Fruit fly (Drosophila melanogaster) whole organism, wandering third instar larva: ENCODE data around the gene lic.

Experiments
- Abd-B ChIP-seq: fragments of >200 bp; optimal IDR thresholded peaks from 2 replicates; lab custom pipeline; 2017; ENCODE audit warnings: missing biosample characterization, missing genetic modification characterization
- CG32264 ChIP-seq: fragments of 200-800 bp; sonication (Bioruptor generic); optimal IDR thresholded peaks from 2 replicates; lab custom pipeline; 2016; ENCODE audit warnings: missing biosample characterization, missing genetic modification characterization
- CG9705 ChIP-seq: fragments of 200-800 bp; sonication (Bioruptor generic); optimal IDR thresholded peaks from 2 replicates; lab custom pipeline; 2018; ENCODE audit warnings: missing biosample characterization, mild to moderate bottlenecking, missing genetic modification characterization
- CrebA ChIP-seq: fragments of 200-800 bp; sonication (Bioruptor generic); optimal IDR thresholded peaks from 2 replicates; lab custom pipeline; 2016; ENCODE audit warnings: missing biosample characterization, mild to moderate bottlenecking, missing genetic modification characterization, borderline replicate concordance
- Dfd ChIP-seq: fragments of >200 bp; optimal IDR thresholded peaks from 2 replicates; lab custom pipeline; 2017; ENCODE audit warnings: missing biosample characterization, missing genetic modification characterization
- Dif ChIP-seq: fragments of 200-275, 200-300 bp; sonication (Bioruptor generic); optimal IDR thresholded peaks from 2 replicates; lab custom pipeline; 2018; ENCODE audit warnings: missing biosample characterization, missing genetic modification characterization; ENCODE audit not compliant: partially characterized antibody
- GATAd ChIP-seq: sonication (Bioruptor generic); optimal IDR thresholded peaks from 2 replicates; lab custom pipeline; 2016; ENCODE audit warnings: missing biosample characterization, missing genetic modification characterization
- Hnf4 ChIP-seq: fragments of 200-800 bp; sonication (Bioruptor generic); optimal IDR thresholded peaks from 2 replicates; lab custom pipeline; 2016; ENCODE audit warnings: missing biosample characterization, mild to moderate bottlenecking, missing genetic modification characterization
- Hr78 ChIP-seq: fragments of >200 bp; optimal IDR thresholded peaks from 2 replicates; lab custom pipeline; 2017; ENCODE audit warnings: missing biosample characterization, missing genetic modification characterization
- Hr83 ChIP-seq: fragments of 200-300 bp; sonication (Bioruptor generic); optimal IDR thresholded peaks from 2 replicates; lab custom pipeline; 2016; ENCODE audit warnings: missing biosample characterization, mild to moderate bottlenecking, missing genetic modification characterization, moderate library complexity; ENCODE audit not compliant: poor library complexity, severe bottlenecking
- Mio ChIP-seq: sonication (Bioruptor generic); optimal IDR thresholded peaks from 2 replicates; lab custom pipeline; 2016; ENCODE audit warnings: missing biosample characterization, missing genetic modification characterization
- Myc ChIP-seq: fragments of >200 bp; optimal IDR thresholded peaks from 2 replicates; lab custom pipeline; 2017
- N ChIP-seq: fragments of >200 bp; optimal IDR thresholded peaks from 2 replicates; lab custom pipeline; 2018; ENCODE audit warnings: missing biosample characterization, missing external identifiers, missing genetic modification characterization
- OdsH ChIP-seq: fragments of 200-800 bp; sonication (Bioruptor generic); optimal IDR thresholded peaks from 2 replicates; lab custom pipeline; 2016; ENCODE audit warnings: missing biosample characterization, mild to moderate bottlenecking, missing genetic modification characterization
- Rel ChIP-seq, 2 experiments: fragments of 200-800 bp; sonication (Bioruptor generic) in 1 of 2; optimal IDR thresholded peaks; 2 replicates in 1 of 2; 3 replicates in 1 of 2; lab custom pipeline; 2016 to 2019; ENCODE audit warnings: mild to moderate bottlenecking in 2 of 2, missing biosample characterization in 2 of 2, missing genetic modification characterization in 2 of 2, moderate library complexity in 1 of 2
- Sp1 ChIP-seq: fragments of 200-800 bp; sonication (Bioruptor generic); optimal IDR thresholded peaks from 3 replicates; lab custom pipeline; 2019; ENCODE audit warnings: missing biosample characterization, mild to moderate bottlenecking, missing genetic modification characterization, moderate library complexity
- Vsx2 ChIP-seq: fragments of 200-300, 225-300 bp; sonication (Bioruptor generic); optimal IDR thresholded peaks from 2 replicates; lab custom pipeline; 2018; ENCODE audit warnings: missing biosample characterization, missing genetic modification characterization; ENCODE audit not compliant: partially characterized antibody
- br ChIP-seq: fragments of 200-800 bp; sonication (Bioruptor generic); optimal IDR thresholded peaks from 2 replicates; lab custom pipeline; 2016; ENCODE audit warnings: missing biosample characterization, missing genetic modification characterization
- brk ChIP-seq: fragments of 200-800 bp; sonication (Bioruptor generic); optimal IDR thresholded peaks from 2 replicates; lab custom pipeline; 2016; ENCODE audit warnings: missing biosample characterization, mild to moderate bottlenecking, missing genetic modification characterization
- dmrt93B ChIP-seq: fragments of 200-800 bp; sonication (Bioruptor generic); optimal IDR thresholded peaks from 2 replicates; lab custom pipeline; 2018; ENCODE audit warnings: missing biosample characterization, mild to moderate bottlenecking, missing genetic modification characterization
- dsf ChIP-seq: sonication (Bioruptor generic); optimal IDR thresholded peaks from 2 replicates; lab custom pipeline; 2016; ENCODE audit warnings: missing biosample characterization, missing genetic modification characterization, borderline replicate concordance
- ey ChIP-seq: fragments of 200-800 bp; sonication (Bioruptor generic); optimal IDR thresholded peaks from 2 replicates; lab custom pipeline; 2016; ENCODE audit warnings: missing biosample characterization, missing genetic modification characterization
- foxo ChIP-seq, 2 experiments: fragments of 200-800 bp; sonication (Bioruptor generic); optimal IDR thresholded peaks; 2 replicates in 1 of 2; 3 replicates in 1 of 2; lab custom pipeline; 2016 to 2017; ENCODE audit warnings: missing biosample characterization in 2 of 2, missing genetic modification characterization in 2 of 2
- fru ChIP-seq: fragments of 200-800 bp; sonication (Bioruptor generic); optimal IDR thresholded peaks from 3 replicates; lab custom pipeline; 2016; ENCODE audit warnings: missing biosample characterization, mild to moderate bottlenecking, missing genetic modification characterization
- h ChIP-seq: fragments of 200-800 bp; sonication (Bioruptor generic); optimal IDR thresholded peaks from 3 replicates; lab custom pipeline; 2016; ENCODE audit warnings: missing biosample characterization, mild to moderate bottlenecking, missing genetic modification characterization
- jim ChIP-seq: fragments of 175-275, 200-325 bp; sonication (Bioruptor generic); optimal IDR thresholded peaks from 2 replicates; lab custom pipeline; 2016; ENCODE audit warnings: missing biosample characterization, mild to moderate bottlenecking, missing genetic modification characterization
- pan ChIP-seq: fragments of >200 bp; optimal IDR thresholded peaks from 2 replicates; lab custom pipeline; 2017
- psq ChIP-seq: fragments of 200-800 bp; sonication (Bioruptor generic); optimal IDR thresholded peaks from 3 replicates; lab custom pipeline; 2017; ENCODE audit warnings: missing biosample characterization, mild to moderate bottlenecking, missing genetic modification characterization, moderate library complexity
- rgr ChIP-seq: fragments of 200-800 bp; sonication (Bioruptor generic); optimal IDR thresholded peaks from 3 replicates; lab custom pipeline; 2016; ENCODE audit warnings: missing biosample characterization, mild to moderate bottlenecking, missing genetic modification characterization
- sage ChIP-seq: fragments of 200-800 bp; sonication (Bioruptor generic); optimal IDR thresholded peaks from 2 replicates; lab custom pipeline; 2016; ENCODE audit warnings: missing biosample characterization, mild to moderate bottlenecking, missing genetic modification characterization
- sv ChIP-seq: fragments of 200-800 bp; sonication (Bioruptor generic); optimal IDR thresholded peaks from 3 replicates; lab custom pipeline; 2016; ENCODE audit warnings: missing biosample characterization, missing genetic modification characterization
- tai ChIP-seq: sonication (Bioruptor generic); optimal IDR thresholded peaks from 2 replicates; lab custom pipeline; 2016; ENCODE audit warnings: missing biosample characterization, missing genetic modification characterization
- usp ChIP-seq: fragments of >200 bp; optimal IDR thresholded peaks from 2 replicates; lab custom pipeline; 2017; ENCODE audit warnings: missing biosample characterization, missing genetic modification characterization
- woc ChIP-seq: sonication (Bioruptor generic); optimal IDR thresholded peaks from 2 replicates; lab custom pipeline; 2016; ENCODE audit warnings: missing biosample characterization, mild to moderate bottlenecking, missing genetic modification characterization

The lic gene

DNA sequence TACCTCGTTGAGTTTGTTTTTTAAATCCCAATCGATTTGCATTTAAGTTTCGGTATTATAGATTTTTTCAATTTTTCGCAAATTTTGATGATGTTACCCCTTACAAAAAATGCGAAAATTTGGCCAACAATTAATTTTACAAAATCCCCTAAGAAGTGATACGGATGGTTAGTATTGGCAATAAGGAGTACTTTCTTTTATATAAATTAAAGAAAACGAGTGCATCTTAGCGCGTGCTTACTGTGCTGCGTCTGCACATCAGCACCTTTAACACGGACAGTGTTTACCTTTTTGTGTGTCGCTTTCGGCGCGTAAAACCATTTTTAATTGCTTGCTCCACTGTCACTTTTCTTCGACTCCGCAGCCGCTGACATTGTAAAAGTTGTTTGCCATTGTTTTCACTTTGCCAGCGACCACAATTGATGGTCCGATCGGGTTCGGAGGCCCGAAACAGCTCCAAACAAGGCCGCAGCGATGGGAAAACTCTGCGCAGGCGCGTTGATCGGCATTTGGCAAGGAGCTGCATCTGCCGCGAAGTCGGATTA is 23.0 kb downstream of the lic start:
- TF ChIP-seq usp (GFP tag; lab: Kevin White, UChicago) = no peak
- TF ChIP-seq sage = no peak
- TF ChIP-seq h = no peak
- no peak for TF ChIP-seq ey (GFP tag; lab: Kevin White, UChicago)
- TF ChIP-seq fru (GFP tag; lab: Kevin White, UChicago) = no peak
- TF ChIP-seq CG32264 (GFP tag; lab: Kevin White, UChicago) = no peak
- TF ChIP-seq rgr = no peak
- no peak for TF ChIP-seq woc (GFP tag; lab: Kevin White, UChicago)
- no peak for TF ChIP-seq Hr83 (GFP tag; lab: Kevin White, UChicago)

DNA sequence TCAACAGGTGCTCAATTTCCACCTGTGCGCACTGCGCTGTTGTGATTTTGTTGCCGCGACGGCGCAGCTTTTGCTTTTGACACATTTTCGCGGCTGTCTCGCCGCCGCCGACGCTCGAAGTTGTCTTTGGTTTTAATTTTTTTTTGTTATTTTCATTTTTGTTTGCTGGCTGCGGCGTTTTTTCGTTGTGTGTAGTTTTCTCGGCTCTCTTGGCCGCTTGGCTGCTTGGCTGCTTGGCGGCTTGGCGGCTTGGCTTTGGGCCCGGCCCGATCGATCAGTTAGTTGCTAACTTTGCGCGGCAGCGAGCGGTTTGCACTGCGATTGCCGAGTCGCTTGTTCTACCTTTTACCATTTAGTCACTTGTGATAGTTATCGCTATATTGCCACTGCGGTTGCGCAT is 23.9 kb downstream of the lic start, which contains the start of gene CG42237:
TSS of gene CG42237 (plus strand) at position 271 of the 400 bp plus-strand sequence.
- TF ChIP-seq Hr83 (GFP tag; lab: Kevin White, UChicago) (no peak), Mio (no peak), Hnf4 (GFP tag; lab: Kevin White, UChicago) (no peak), psq (no peak), Dfd (no peak), sv (GFP tag; lab: Kevin White, UChicago) (no peak), GATAd (GFP tag; lab: Kevin White, UChicago) (no peak), Abd-B (no peak), usp (GFP tag; lab: Kevin White, UChicago) (no peak), fru (GFP tag; lab: Kevin White, UChicago) (no peak), Hr78 (GFP tag; lab: Kevin White, UChicago) (no peak), Vsx2 (GFP tag; lab: Kevin White, UChicago) (no peak), dmrt93B (no peak), pan (no peak), ey (GFP tag; lab: Kevin White, UChicago) (no peak), brk (GFP tag; lab: Kevin White, UChicago) (no peak), OdsH (no peak), sage (no peak), CG9705 (no peak), Sp1 (no peak)
- TF ChIP-seq, all 38 proteins: peak for 0

DNA sequence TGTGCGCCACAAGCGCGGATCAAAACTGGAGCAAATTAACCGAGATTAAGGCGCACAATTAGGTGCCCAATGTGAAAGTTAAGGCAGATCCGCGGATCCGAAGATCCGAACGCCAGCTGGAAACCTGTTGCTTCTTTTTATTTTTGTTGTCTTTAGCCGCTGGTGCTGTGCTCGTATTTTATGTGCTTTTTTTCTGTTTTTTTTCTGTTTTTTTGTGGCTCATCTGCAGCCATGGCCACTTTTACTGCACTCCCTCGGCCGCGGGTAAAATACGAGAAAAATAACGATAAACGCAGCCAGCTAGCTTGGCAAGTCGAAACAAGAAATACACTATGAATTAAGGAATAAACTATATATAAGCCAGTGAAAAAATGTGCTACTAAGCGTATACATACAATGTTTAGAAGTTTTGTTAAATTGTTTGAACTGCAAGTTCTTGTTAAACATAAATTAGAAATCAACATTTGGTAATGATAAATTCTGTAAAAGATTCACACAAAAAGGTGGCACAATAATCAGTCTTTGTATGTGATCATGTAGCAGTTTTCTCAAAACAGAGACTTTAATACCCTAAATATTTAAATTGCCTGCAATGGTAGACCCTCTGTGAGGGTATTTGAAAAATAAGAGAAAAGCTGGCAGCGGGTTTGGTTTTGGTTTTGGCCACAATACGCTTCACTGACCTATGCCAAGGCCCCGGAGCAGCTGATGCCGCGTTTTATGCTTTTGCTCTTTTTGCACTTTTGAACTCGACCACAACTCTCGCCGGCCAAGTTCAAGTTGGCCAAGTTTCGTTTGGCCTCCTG is 25.7 kb downstream of the lic start:
- TF ChIP-seq woc (GFP tag; lab: Kevin White, UChicago) = peak; percentile 22
- no peak for TF ChIP-seq pan

DNA sequence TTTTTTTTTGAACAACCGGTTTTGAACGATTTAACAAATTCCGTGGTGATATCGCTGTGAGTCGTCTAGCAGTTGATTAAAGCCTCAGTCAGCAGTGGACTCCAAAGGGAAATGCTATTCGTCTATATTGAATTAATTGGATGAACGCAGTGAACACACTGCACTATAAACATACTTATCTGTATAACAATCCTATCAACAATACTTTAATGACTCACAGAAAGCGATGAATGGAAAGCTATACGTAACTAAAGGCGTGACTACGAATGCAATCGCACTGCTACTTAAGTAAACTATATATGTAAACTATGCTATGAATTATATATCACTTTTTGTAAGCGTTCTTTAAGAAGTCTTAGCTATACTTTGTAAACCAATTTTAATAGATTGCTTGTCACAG is 34.6 kb downstream of the lic start:
- TF ChIP-seq usp (GFP tag; lab: Kevin White, UChicago) (no peak), ey (GFP tag; lab: Kevin White, UChicago) (no peak), tai (GFP tag; lab: Kevin White, UChicago) (no peak), CG32264 (GFP tag; lab: Kevin White, UChicago) (no peak), Sp1 (no peak), Dif (no peak), CG9705 (no peak), Mio (no peak), N (no peak), dsf (GFP tag; lab: Kevin White, UChicago) (no peak), foxo (GFP tag; optimal IDR thresholded peaks at IDR 0.05; lab: Kevin White, UChicago) (no peak), sv (GFP tag; lab: Kevin White, UChicago) (no peak), h (no peak), fru (GFP tag; lab: Kevin White, UChicago) (no peak), Hr83 (GFP tag; lab: Kevin White, UChicago) (no peak)
- TF ChIP-seq, all 38 proteins: peak for 0

dm6 chrX:13127973-13128749 is 37.2 kb downstream of the lic start:
- TF ChIP-seq sv (GFP tag; lab: Kevin White, UChicago) (peak; percentile 6), Vsx2 (GFP tag; lab: Kevin White, UChicago) (no peak), Myc (lab: Kevin White, UChicago) (no peak), Rel (GFP tag; optimal IDR thresholded peaks at IDR 0.05; lab: Kevin White, UChicago) (no peak), Rel (tag; optimal IDR thresholded peaks at IDR 0.05; lab: Kevin White, UChicago) (peak; percentile 99), jim (GFP tag; lab: Kevin White, UChicago) (no peak), h (peak; percentile 36), OdsH (no peak), Dfd (peak; percentile 78), N (peak; percentile 57), Hnf4 (GFP tag; lab: Kevin White, UChicago) (peak; percentile 45), tai (GFP tag; lab: Kevin White, UChicago) (peak; percentile 15), fru (GFP tag; lab: Kevin White, UChicago) (peak; percentile 18), woc (GFP tag; lab: Kevin White, UChicago) (peak; percentile 40), ey (GFP tag; lab: Kevin White, UChicago) (peak; percentile 20), br (GFP tag; lab: Kevin White, UChicago) (peak; percentile 32), psq (peak; percentile 11), Sp1 (no peak), rgr (peak; percentile 33), CrebA (no peak), Mio (no peak), foxo (GFP tag; optimal IDR thresholded peaks at IDR 0.05; lab: Kevin White, UChicago) (peak in 1 of 2 experiments; percentile 51)
- TF ChIP-seq, all 38 proteins: peak for 14
